Worm (Caenorhabditis elegans): ENCODE data around the gene Y44A6D.5.

Y44A6D.5 gene

DNA sequence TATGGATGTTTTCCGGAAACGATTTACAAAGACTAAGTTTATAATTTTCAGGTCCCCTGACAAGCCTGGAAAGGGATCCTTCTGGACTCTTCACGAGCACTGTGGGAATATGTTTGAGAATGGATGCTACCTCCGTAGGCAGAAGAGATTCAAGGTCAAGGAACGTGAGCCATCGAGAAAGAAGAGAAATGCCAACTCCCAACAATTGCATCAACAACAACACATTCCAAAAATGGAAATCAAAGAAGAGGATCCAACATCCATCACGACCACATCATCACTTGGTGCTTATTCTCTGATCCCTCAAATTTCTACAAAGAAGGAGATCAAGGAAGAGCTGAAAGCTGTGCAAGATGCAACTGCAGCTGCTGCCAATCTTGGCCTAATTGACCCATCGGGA is 44.7 kb downstream of the Y44A6D.5 start:
- TF ChIP-seq hmg-11 (tag; optimal IDR thresholded peaks at IDR 0.05) (no peak), nhr-11 (tag; optimal IDR thresholded peaks at IDR 0.05) (no peak)

- TF ChIP-seq pha-4 (tag; optimal IDR thresholded peaks at IDR 0.05) = no peak
Measured at ce11 chrV:20757255-20757654, 45.6 kb downstream of the Y44A6D.5 start.

DNA sequence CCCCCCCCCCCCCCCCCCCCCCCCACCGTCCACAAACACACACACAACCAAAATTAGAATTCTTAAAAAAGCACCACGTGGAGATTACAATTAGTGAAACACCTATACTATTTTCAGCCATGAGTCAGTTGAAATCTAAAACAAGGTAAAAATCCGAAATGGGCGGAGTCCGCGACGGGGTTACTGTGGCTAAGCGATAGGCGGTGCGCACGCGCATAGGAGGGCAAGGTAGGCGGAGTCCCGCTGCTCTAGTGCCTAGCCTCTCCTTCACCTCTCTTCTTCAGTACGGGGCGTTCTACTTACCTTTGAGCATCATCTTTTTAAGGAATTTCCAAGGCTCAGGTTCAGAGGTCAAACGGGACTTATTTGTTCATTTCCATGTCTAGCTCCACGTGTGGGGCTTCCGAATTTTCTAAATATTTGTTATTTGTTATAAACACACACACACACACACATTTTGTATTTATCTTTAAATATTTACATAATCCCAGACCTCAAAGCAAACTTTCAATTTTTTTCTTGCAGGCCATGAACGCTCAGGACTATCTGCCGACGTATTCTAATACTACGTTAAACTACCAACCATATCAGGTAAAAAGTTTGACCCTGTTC is 46.3 kb downstream of the Y44A6D.5 start:
- no peak for TF ChIP-seq nhr-76 (tag; optimal IDR thresholded peaks at IDR 0.05)
- TF ChIP-seq pha-4 (tag; optimal IDR thresholded peaks at IDR 0.05) = peak; percentile 100
- no peak for TF ChIP-seq aly-2 (tag; optimal IDR thresholded peaks at IDR 0.05)
- TF ChIP-seq egl-5 (tag; optimal IDR thresholded peaks at IDR 0.05) = no peak
- TF ChIP-seq nfya-1 (tag; optimal IDR thresholded peaks at IDR 0.05; ENCODE audit: insufficient read depth) = peak; percentile 30
- TF ChIP-seq nhr-67 (tag; optimal IDR thresholded peaks at IDR 0.05) = no peak
- no peak for TF ChIP-seq mml-1 (tag; optimal IDR thresholded peaks at IDR 0.05)
- no peak for TF ChIP-seq ceh-82 (tag; optimal IDR thresholded peaks at IDR 0.05)

DNA sequence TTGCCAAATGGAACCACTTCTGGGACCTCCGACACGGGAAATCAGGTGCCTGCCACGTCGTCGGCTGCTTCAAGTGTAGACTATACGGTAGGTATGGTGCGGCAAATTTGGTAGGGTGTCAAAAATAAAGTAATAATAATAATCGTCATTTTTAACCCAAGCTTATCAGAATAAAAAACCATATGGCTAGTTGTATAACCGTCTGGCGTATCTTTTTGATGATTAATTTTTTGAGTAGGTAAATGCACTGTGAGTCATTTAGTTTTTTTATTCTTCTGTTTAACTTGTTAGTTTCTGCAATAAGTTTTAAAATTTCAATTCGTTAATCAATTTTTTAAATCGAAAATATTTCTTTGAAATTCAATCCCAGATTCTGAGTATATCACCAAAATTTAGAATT is 47.3 kb downstream of the Y44A6D.5 start:
- no peak for TF ChIP-seq zag-1 (tag; optimal IDR thresholded peaks at IDR 0.05)
- peak; percentile 47 for TF ChIP-seq pqm-1 (tag; optimal IDR thresholded peaks at IDR 0.05)
- peak; percentile 18 for TF ChIP-seq elt-2 (tag; optimal IDR thresholded peaks at IDR 0.05)
- no peak for TF ChIP-seq fos-1 (tag; optimal IDR thresholded peaks at IDR 0.05)
- peak; percentile 65 for TF ChIP-seq pha-4 (tag; optimal IDR thresholded peaks at IDR 0.05)
- TF ChIP-seq nhr-23 (tag; optimal IDR thresholded peaks at IDR 0.05) = no peak

ce11 chrV:20753838-20754503 is 48.8 kb downstream of the Y44A6D.5 start:
- TF ChIP-seq unc-62 (GFP tag; optimal IDR thresholded peaks at IDR 0.05) = no peak
- TF ChIP-seq aly-2 (tag; optimal IDR thresholded peaks at IDR 0.05) = no peak
- no peak for TF ChIP-seq egl-5 (tag; optimal IDR thresholded peaks at IDR 0.05)
- peak; percentile 54 for TF ChIP-seq ceh-28 (tag; optimal IDR thresholded peaks at IDR 0.05)
- TF ChIP-seq elt-2 (tag; optimal IDR thresholded peaks at IDR 0.05) = peak; percentile 68
- peak; percentile 44 for TF ChIP-seq pqm-1 (tag; optimal IDR thresholded peaks at IDR 0.05)
- TF ChIP-seq ceh-82 (tag; optimal IDR thresholded peaks at IDR 0.05) = no peak

DNA sequence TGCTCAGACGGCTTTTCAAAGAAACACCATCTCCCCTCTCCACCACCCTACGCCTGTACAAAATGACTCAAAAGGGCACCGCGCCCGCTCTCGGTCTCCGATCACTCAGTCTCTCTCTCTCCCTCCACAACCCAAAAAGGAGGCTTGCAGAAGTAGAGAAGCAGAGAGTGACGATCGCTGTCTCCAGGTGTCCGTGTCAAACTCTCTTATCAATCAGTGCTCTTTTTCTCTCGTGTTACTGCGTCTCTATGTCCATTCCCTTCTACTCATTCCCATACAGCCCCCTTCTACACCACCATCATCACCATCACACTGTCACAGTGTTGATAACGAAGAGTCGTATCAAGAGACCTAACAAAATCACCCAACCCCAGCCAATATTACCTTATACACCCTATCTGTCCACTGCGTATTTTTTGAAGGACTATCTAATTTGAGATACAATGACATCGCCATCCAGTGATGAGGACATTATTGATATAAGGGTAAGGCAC is 50.1 kb downstream of the Y44A6D.5 start, which contains the start of gene pha-4:
TSS of gene pha-4 (plus strand) at position 444 of the 494 bp plus-strand sequence.
- TF ChIP-seq elt-2 (tag; optimal IDR thresholded peaks at IDR 0.05) (peak; percentile 86), egl-27 (tag; optimal IDR thresholded peaks at IDR 0.05) (no peak), pqm-1 (tag; optimal IDR thresholded peaks at IDR 0.05) (peak; percentile 69)
